Worm (Caenorhabditis elegans): ENCODE data around the gene vps-50.

Gene vps-50

ce11 chrIII:10869595-10869994 is 602 bp downstream of the vps-50 start:
- TF ChIP-seq unc-39 (tag; optimal IDR thresholded peaks at IDR 0.05) (no peak), zip-8 (tag; optimal IDR thresholded peaks at IDR 0.05) (peak; percentile 49)

- TF ChIP-seq sptf-1 (tag; optimal IDR thresholded peaks at IDR 0.05): no peak
- TF ChIP-seq bed-3 (GFP tag; optimal IDR thresholded peaks at IDR 0.05): no peak
These were observed 1.2 kb downstream of the vps-50 start for ce11 chrIII:10870161-10870560.

DNA sequence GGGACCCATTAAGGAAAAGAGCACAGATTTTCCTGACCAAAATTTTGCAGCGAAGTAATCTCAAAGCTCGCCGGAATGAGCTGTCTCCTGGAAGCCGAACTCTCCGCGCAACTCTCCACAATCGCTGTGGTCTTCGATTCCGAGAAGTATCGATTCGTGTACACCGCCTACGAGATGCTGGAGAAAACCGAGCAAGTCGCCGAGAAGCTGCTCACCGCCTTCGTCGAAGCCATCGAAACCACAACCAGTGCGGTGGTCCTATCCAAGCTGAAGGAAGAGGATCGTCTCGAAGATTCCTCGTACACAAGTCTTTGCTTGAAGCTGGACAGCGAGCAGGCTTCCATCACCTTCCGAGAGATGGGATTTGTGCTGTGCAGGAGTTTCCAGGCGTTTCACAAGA is 1.8 kb downstream of the vps-50 start:
- no peak for TF ChIP-seq drap-1 (GFP tag; optimal IDR thresholded peaks at IDR 0.05)
- TF ChIP-seq blmp-1 (tag; optimal IDR thresholded peaks at IDR 0.05): no peak
- TF ChIP-seq elt-3 (tag; optimal IDR thresholded peaks at IDR 0.05): no peak
- TF ChIP-seq unc-120 (tag; optimal IDR thresholded peaks at IDR 0.05; ENCODE audit: poor library complexity, severe bottlenecking): no peak
- no peak for TF ChIP-seq ceh-39 (tag; optimal IDR thresholded peaks at IDR 0.05)
- TF ChIP-seq zip-8 (tag; optimal IDR thresholded peaks at IDR 0.05): no peak
- no peak for TF ChIP-seq hlh-1 (tag; optimal IDR thresholded peaks at IDR 0.05)
- no peak for TF ChIP-seq mep-1 (tag; optimal IDR thresholded peaks at IDR 0.05)
- TF ChIP-seq nhr-76 (tag; optimal IDR thresholded peaks at IDR 0.05): no peak
- no peak for TF ChIP-seq ham-2 (GFP tag; optimal IDR thresholded peaks at IDR 0.05)
- no peak for TF ChIP-seq lin-32 (GFP tag; optimal IDR thresholded peaks at IDR 0.05)
- no peak for TF ChIP-seq nhr-12 (tag; optimal IDR thresholded peaks at IDR 0.05)
- TF ChIP-seq sptf-1 (tag; optimal IDR thresholded peaks at IDR 0.05): no peak

DNA sequence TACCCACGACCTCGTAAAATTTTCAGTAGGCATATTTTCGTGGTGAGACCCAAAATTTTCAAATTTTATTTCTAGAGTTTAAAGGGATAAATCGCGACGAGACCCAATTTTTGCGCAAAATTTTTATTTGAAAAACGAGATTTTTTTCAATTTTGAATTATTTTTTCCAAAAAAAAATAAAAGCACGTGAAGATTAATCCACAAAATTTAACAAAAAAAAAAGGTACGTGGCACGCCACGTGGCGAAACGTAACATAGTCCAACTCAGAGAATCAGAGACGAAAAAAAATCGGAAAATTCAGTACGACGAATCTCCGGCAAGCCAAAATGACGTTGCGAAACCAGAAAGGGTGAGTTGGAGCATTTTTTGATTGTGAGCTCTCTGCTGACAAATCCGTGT is 6.1 kb downstream of the vps-50 start, which contains the start of gene C44B9.2:
Gene C44B9.2, plus strand, starts transcription at position 301 of the 400 bp plus-strand sequence.
- no peak for TF ChIP-seq flh-1 (GFP tag; optimal IDR thresholded peaks at IDR 0.05)

ce11 chrIII:10877542-10877941 is 8.5 kb downstream of the vps-50 start:
- TF ChIP-seq nhr-28 (tag; optimal IDR thresholded peaks at IDR 0.05): no peak
- TF ChIP-seq ceh-83 (GFP tag; optimal IDR thresholded peaks at IDR 0.05): no peak
- TF ChIP-seq snpc-4 (tag; optimal IDR thresholded peaks at IDR 0.05): no peak
- TF ChIP-seq unc-39 (tag; optimal IDR thresholded peaks at IDR 0.05): no peak
- no peak for TF ChIP-seq nhr-237 (tag; optimal IDR thresholded peaks at IDR 0.05)
- no peak for TF ChIP-seq elt-1 (tag; optimal IDR thresholded peaks at IDR 0.05; ENCODE audit: borderline replicate concordance, insufficient read depth)
- no peak for TF ChIP-seq lsy-2 (tag; optimal IDR thresholded peaks at IDR 0.05)
- TF ChIP-seq mls-2 (tag; optimal IDR thresholded peaks at IDR 0.05): no peak
- no peak for TF ChIP-seq nhr-12 (tag; optimal IDR thresholded peaks at IDR 0.05)
- TF ChIP-seq unc-120 (tag; optimal IDR thresholded peaks at IDR 0.05; ENCODE audit: poor library complexity, severe bottlenecking): no peak
- TF ChIP-seq elt-3 (tag; optimal IDR thresholded peaks at IDR 0.05): no peak
- TF ChIP-seq sem-2 (GFP tag; optimal IDR thresholded peaks at IDR 0.05): no peak
- no peak for TF ChIP-seq pha-4 (tag; optimal IDR thresholded peaks at IDR 0.05)
- no peak for TF ChIP-seq drap-1 (GFP tag; optimal IDR thresholded peaks at IDR 0.05)
- no peak for TF ChIP-seq M03D4.4 (tag; optimal IDR thresholded peaks at IDR 0.05)
- TF ChIP-seq flh-1 (GFP tag; optimal IDR thresholded peaks at IDR 0.05): no peak
- TF ChIP-seq bed-3 (GFP tag; optimal IDR thresholded peaks at IDR 0.05): no peak
- no peak for TF ChIP-seq nhr-76 (tag; optimal IDR thresholded peaks at IDR 0.05)
- TF ChIP-seq ham-2 (GFP tag; optimal IDR thresholded peaks at IDR 0.05): no peak
- no peak for TF ChIP-seq unc-62 (GFP tag; optimal IDR thresholded peaks at IDR 0.05)

- TF ChIP-seq sem-2 (GFP tag; optimal IDR thresholded peaks at IDR 0.05): no peak
- no peak for TF ChIP-seq sptf-1 (tag; optimal IDR thresholded peaks at IDR 0.05)
- TF ChIP-seq drap-1 (GFP tag; optimal IDR thresholded peaks at IDR 0.05): no peak
- TF ChIP-seq nhr-28 (tag; optimal IDR thresholded peaks at IDR 0.05): no peak
- no peak for TF ChIP-seq lsy-2 (tag; optimal IDR thresholded peaks at IDR 0.05)
- no peak for TF ChIP-seq lin-13 (tag; optimal IDR thresholded peaks at IDR 0.05)
- no peak for TF ChIP-seq flh-1 (GFP tag; optimal IDR thresholded peaks at IDR 0.05)
- no peak for TF ChIP-seq ceh-43 (GFP tag; optimal IDR thresholded peaks at IDR 0.05)
- TF ChIP-seq unc-62 (GFP tag; optimal IDR thresholded peaks at IDR 0.05): no peak
- TF ChIP-seq elt-3 (tag; optimal IDR thresholded peaks at IDR 0.05): no peak
- TF ChIP-seq nhr-12 (tag; optimal IDR thresholded peaks at IDR 0.05): no peak
- TF ChIP-seq hlh-1 (tag; optimal IDR thresholded peaks at IDR 0.05): no peak
- no peak for TF ChIP-seq unc-39 (tag; optimal IDR thresholded peaks at IDR 0.05)
- TF ChIP-seq ztf-11 (tag; optimal IDR thresholded peaks at IDR 0.05): no peak
These were observed 11.1 kb downstream of the vps-50 start, which contains the start of gene C44B9.3 for ce11 chrIII:10880083-10880482. TSS of gene C44B9.3 (minus strand) at chrIII:10880183.

Measured in whole organism, mixed stage, embryonic.